Fruit fly (Drosophila melanogaster): ENCODE measurements around the gene CG6118.

CG6118 gene

DNA sequence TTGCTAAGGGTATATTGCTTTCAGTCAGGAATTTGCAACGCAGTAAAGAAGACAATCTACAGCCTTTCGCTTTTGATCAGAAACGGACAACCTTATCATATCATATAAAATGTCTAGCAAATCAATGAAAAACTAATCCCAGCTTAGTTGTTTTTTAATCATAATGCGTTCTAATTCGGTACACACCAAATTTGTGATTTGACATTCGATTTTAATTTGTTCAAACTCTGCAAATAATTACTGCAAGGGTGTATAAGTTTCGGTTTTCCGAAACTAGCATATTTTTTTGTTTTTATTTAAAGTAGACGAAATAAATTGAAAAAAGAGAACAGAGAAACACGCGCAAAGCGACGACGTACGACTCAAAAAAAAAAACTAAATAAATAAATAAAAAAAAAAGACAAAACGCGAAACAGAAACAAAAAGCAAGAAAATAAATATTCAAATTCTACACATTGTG is 38.2 kb upstream of the CG6118 start (continued):
- TF ChIP-seq CG7556 (GFP tag; optimal IDR thresholded peaks at IDR 0.05) (peak; percentile 50), Dad (GFP tag; optimal IDR thresholded peaks at IDR 0.05) (peak; percentile 37), CG6689 (GFP tag; IDR thresholded peaks at IDR 0.05) (0 out of 2 replicates have a peak, but pooled peaks have one; percentile 19), CG15696 (tag; optimal IDR thresholded peaks at IDR 0.05) (peak; percentile 26), phol (tag; optimal IDR thresholded peaks at IDR 0.05) (peak; percentile 48), CG6254 (GFP tag; optimal IDR thresholded peaks at IDR 0.05) (no peak), Blimp-1 (GFP tag; optimal IDR thresholded peaks at IDR 0.05) (peak; percentile 28), lmd (GFP tag; IDR thresholded peaks at IDR 0.05) (peak; percentile 73; the same call in 1 of the 2 replicates), jumu (GFP tag; optimal IDR thresholded peaks at IDR 0.05) (peak; percentile 22), BtbVII (GFP tag; optimal IDR thresholded peaks at IDR 0.05) (peak; percentile 42), Camta (GFP tag; optimal IDR thresholded peaks at IDR 0.05) (no peak), row (GFP tag; IDR thresholded peaks at IDR 0.05) (peak; percentile 62; the same call in 2 of the 3 replicates), Oli (tag; optimal IDR thresholded peaks at IDR 0.05) (peak; percentile 50), sug (tag; optimal IDR thresholded peaks at IDR 0.05) (peak; percentile 30), CG11247 (GFP tag; IDR thresholded peaks at IDR 0.05) (no peak), Lpt (GFP tag; optimal IDR thresholded peaks at IDR 0.05) (no peak), Hmr (GFP tag; optimal IDR thresholded peaks at IDR 0.05) (peak; percentile 30), CG18599 (GFP tag; optimal IDR thresholded peaks at IDR 0.05) (peak; percentile 44), CG32532 (GFP tag; IDR thresholded peaks at IDR 0.05) (peak; percentile 69), CG4282 (GFP tag; optimal IDR thresholded peaks at IDR 0.05) (peak; percentile 44), CG17385 (GFP tag; optimal IDR thresholded peaks at IDR 0.05) (peak; percentile 15), esg (GFP tag; conservative IDR thresholded peaks at IDR 0.05) (peak; percentile 33; the same call in 1 of the 2 replicates), HLH3B (GFP tag; IDR thresholded peaks at IDR 0.05) (no peak), CG8359 (GFP tag; optimal IDR thresholded peaks at IDR 0.05; ENCODE audit: borderline replicate concordance) (no peak), Max (GFP tag; optimal IDR thresholded peaks at IDR 0.05) (peak; percentile 26), cwo (GFP tag; optimal IDR thresholded peaks at IDR 0.05) (peak; percentile 9), gro (GFP tag; optimal IDR thresholded peaks at IDR 0.05) (peak; percentile 42), Atf6 (GFP tag; IDR thresholded peaks at IDR 0.05) (peak; percentile 74), Adf1 (GFP tag; IDR thresholded peaks at IDR 0.05) (no peak), CG17829 (tag; optimal IDR thresholded peaks at IDR 0.05) (peak; percentile 10), crp (GFP tag; optimal IDR thresholded peaks at IDR 0.05) (no peak), hbn (GFP tag; IDR thresholded peaks at IDR 0.05; ENCODE audit: partially characterized antibody) (no peak), tgo (GFP tag; IDR thresholded peaks at IDR 0.05) (peak; percentile 43; the same call in 1 of the 3 replicates), Ssrp (tag; optimal IDR thresholded peaks at IDR 0.05) (peak; percentile 5), CG4820 (GFP tag; optimal IDR thresholded peaks at IDR 0.05) (peak; percentile 8), Xrp1 (GFP tag; IDR thresholded peaks at IDR 0.05) (peak; percentile 35; the same call in 1 of the 2 replicates), CG4854 (GFP tag; optimal IDR thresholded peaks at IDR 0.05) (peak; percentile 20), D19A (tag; optimal IDR thresholded peaks at IDR 0.05) (peak; percentile 93), scrt (GFP tag; optimal IDR thresholded peaks at IDR 0.05) (peak; percentile 62), CG16815 (GFP tag; optimal IDR thresholded peaks at IDR 0.05) (peak; percentile 9), pan (optimal IDR thresholded peaks at IDR 0.05) (no peak), pan (GFP tag; optimal IDR thresholded peaks at IDR 0.05 in 1 of 2, IDR thresholded peaks at IDR 0.05 in 1 of 2) (peak in 1 of 2 experiments; percentile 32), gem (tag; optimal IDR thresholded peaks at IDR 0.05) (peak; percentile 74), Hsf (GFP tag; optimal IDR thresholded peaks at IDR 0.05) (peak; percentile 50), bcd (GFP tag; optimal IDR thresholded peaks at IDR 0.05) (peak; percentile 37), CG18262 (tag; optimal IDR thresholded peaks at IDR 0.05) (peak; percentile 45), unpg (GFP tag; optimal IDR thresholded peaks at IDR 0.05) (peak; percentile 26), lilli (GFP tag; optimal IDR thresholded peaks at IDR 0.05) (peak; percentile 65), CG30020 (tag; optimal IDR thresholded peaks at IDR 0.05) (no peak), CG12219 (GFP tag; optimal IDR thresholded peaks at IDR 0.05) (peak; percentile 21)

Measured in whole organism, embryonic.